Worm (Caenorhabditis elegans): ENCODE results near the gene K07H8.5.
A peak's percentile ranks its signal among the peaks of the same experiment; 100 is the strongest.

K07H8.5 gene

DNA sequence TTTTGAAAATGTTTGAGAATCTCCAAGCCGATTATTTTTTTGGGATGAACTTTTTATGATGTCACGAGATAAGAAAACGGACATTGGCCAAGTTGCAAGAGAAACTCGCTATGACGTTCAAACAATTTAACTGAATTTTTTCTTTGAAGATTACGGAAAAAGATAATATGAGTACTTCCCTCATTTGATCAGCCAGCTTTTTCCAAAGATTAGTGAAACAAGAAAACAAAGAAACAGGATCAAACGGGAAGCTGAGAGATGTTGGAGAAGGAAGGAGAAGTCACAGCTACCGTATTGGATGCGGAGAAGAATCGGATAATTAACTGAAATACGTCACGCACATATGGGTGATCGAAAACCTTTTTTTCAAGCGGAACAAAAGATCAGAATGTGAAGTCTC lies 13.9 kb upstream of the K07H8.5 start:
- TF ChIP-seq unc-130 (GFP tag; optimal IDR thresholded peaks at IDR 0.05) (no peak), lsl-1 (GFP tag; optimal IDR thresholded peaks at IDR 0.05) (no peak), lin-26 (GFP tag; IDR thresholded peaks at IDR 0.05) (no peak), bed-1 (GFP tag; IDR thresholded peaks at IDR 0.05) (no peak), nfyb-1 (GFP tag; IDR thresholded peaks at IDR 0.05) (no peak), rpc-1 (optimal IDR thresholded peaks at IDR 0.05) (no peak), rpc-1 (tag; optimal IDR thresholded peaks at IDR 0.05) (no peak), C17E4.6 (GFP tag; IDR thresholded peaks at IDR 0.05) (no peak), nhr-90 (tag; optimal IDR thresholded peaks at IDR 0.05) (no peak), zim-3 (tag; optimal IDR thresholded peaks at IDR 0.05) (no peak), ztf-22 (GFP tag; optimal IDR thresholded peaks at IDR 0.05) (no peak), lin-54 (GFP tag; optimal IDR thresholded peaks at IDR 0.05) (no peak)

DNA sequence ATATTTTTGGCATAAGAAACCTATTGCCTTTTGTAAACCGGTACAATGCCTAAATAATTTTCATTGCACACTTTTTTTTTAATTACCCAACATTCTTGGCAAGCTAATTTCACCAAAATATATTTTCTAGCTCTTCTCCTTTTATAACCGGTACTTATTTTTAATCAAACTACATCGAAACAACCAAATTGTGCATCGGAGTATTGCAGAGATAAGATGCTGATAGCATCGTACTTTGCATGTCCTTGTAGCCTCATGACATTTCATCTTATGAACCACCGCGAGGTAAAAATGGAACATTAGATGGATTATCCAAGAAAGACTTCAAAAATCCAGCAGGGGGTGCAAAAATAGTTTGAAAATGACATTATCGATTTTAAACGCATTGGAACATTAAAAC lies 12.9 kb upstream of the K07H8.5 start:
- peak; percentile 22 for TF ChIP-seq nhr-80 (tag; optimal IDR thresholded peaks at IDR 0.05)
- no peak for TF ChIP-seq F39B2.1 (GFP tag; IDR thresholded peaks at IDR 0.05)
- TF ChIP-seq madf-6 (GFP tag; IDR thresholded peaks at IDR 0.05), result no peak
- no peak for TF ChIP-seq egl-18 (GFP tag; IDR thresholded peaks at IDR 0.05)
- no peak for TF ChIP-seq ztf-6 (GFP tag; IDR thresholded peaks at IDR 0.05)

DNA sequence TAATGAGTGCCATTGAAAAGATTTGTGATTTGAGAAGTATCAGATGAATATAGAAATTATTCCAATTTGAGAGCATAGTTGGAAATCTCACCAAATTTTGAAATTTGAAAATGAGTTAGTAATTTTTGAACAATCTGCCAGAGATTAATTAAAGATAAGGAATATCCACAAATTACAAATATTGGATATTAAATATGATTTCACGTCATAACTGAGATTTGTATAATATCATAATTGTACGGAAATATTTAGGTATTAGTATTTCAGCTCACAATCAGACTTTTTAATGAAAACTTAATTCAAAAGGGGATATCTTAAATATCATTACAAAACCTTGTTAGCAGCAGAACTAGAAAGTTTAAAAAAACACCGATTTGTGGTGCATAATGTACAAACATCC lies 8.2 kb upstream of the K07H8.5 start, which contains the start of gene K07H8.7:
K07H8.7 (minus strand) TSS at position 101 of the 400 bp plus-strand sequence.
- no peak for TF ChIP-seq F49E8.2 (tag; optimal IDR thresholded peaks at IDR 0.05; ENCODE audit: insufficient read depth)
- no peak for TF ChIP-seq snpc-1.3 (tag; optimal IDR thresholded peaks at IDR 0.05; ENCODE audit: insufficient read depth)
- no peak for TF ChIP-seq sptf-2 (GFP tag; optimal IDR thresholded peaks at IDR 0.05)
- no peak for TF ChIP-seq Y56A3A.18 (GFP tag; IDR thresholded peaks at IDR 0.05)
- no peak for TF ChIP-seq somi-1 (GFP tag; optimal IDR thresholded peaks at IDR 0.05)
- no peak for TF ChIP-seq F39B2.1 (GFP tag; IDR thresholded peaks at IDR 0.05)
- TF ChIP-seq pbrm-1 (GFP tag; IDR thresholded peaks at IDR 0.05), result no peak
- no peak for TF ChIP-seq him-1 (tag; optimal IDR thresholded peaks at IDR 0.05)

DNA sequence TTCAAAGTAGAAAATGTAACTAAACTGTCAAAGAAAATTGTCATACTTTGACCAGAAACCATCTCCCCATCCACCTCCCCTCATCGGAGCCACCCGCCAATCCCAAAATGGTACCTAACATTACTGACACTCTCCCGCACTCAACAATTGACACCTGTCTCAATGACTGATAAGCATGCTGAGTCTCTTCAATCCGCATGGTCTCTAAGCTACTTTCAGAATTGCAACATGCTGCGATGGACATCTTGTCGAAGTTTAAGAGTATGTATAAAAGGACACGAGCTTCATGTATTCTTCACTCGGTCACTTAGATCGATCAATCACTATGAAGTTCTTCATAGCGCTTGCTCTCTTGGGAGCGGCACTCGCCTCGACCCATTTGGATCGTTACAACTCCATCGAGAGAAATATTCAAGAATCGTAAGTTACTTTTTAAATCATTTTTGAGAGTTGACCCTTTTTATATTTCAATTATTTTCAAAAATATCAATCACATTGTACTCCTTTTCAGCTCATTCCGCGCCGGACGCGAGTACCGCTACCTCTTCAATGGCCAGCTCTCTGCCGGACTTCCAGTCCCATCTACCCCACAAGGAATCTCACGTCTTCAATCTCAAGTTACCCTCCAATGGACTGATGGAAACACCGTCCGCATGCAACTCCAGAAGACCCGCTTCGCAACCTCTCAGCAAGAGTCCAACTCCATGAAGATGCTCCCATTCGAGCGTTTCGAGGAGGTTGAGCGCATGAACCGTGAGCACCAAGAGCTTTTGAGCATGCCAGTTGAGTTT lies 7.1 kb upstream of the K07H8.5 start, which contains the start of gene vit-6:
vit-6 (plus strand) TSS at position 310 of the 791 bp plus-strand sequence.
- TF ChIP-seq Y56A3A.18 (GFP tag; IDR thresholded peaks at IDR 0.05) (peak; percentile 66), Y95B8A.8 (GFP tag; IDR thresholded peaks at IDR 0.05) (0 out of 2 replicates have a peak, but pooled peaks have one; percentile 27), pbrm-1 (GFP tag; IDR thresholded peaks at IDR 0.05) (0 out of 2 replicates have a peak, but pooled peaks have one; percentile 10), let-526 (GFP tag; IDR thresholded peaks at IDR 0.05) (0 out of 2 replicates have a peak, but pooled peaks have one; percentile 44), fkh-3 (tag; optimal IDR thresholded peaks at IDR 0.05) (peak; percentile 24), unc-62 (GFP tag; optimal IDR thresholded peaks at IDR 0.05) (peak; percentile 91), ets-4 (GFP tag; optimal IDR thresholded peaks at IDR 0.05) (peak; percentile 6), ztf-22 (GFP tag; optimal IDR thresholded peaks at IDR 0.05) (peak; percentile 8), egrh-3 (GFP tag; IDR thresholded peaks at IDR 0.05) (no peak), ZK185.1 (tag; optimal IDR thresholded peaks at IDR 0.05; ENCODE audit: poor library complexity, severe bottlenecking) (peak; percentile 30), nhr-27 (tag; optimal IDR thresholded peaks at IDR 0.05) (no peak), dpff-1 (tag; optimal IDR thresholded peaks at IDR 0.05) (peak; percentile 45), hmg-1.2 (GFP tag; IDR thresholded peaks at IDR 0.05) (peak; percentile 37; the same call in 1 of the 2 replicates), pha-4 (tag; optimal IDR thresholded peaks at IDR 0.05) (no peak), aptf-3 (GFP tag; IDR thresholded peaks at IDR 0.05) (no peak), cebp-2 (GFP tag; IDR thresholded peaks at IDR 0.05) (0 out of 2 replicates have a peak, but pooled peaks have one; percentile 36), B0336.3 (GFP tag; IDR thresholded peaks at IDR 0.05) (peak; percentile 63), lin-40 (tag; optimal IDR thresholded peaks at IDR 0.05) (peak; percentile 15), attf-6 (GFP tag; IDR thresholded peaks at IDR 0.05) (peak; percentile 30; the same call in 1 of the 2 replicates), nfyb-1 (GFP tag; IDR thresholded peaks at IDR 0.05) (no peak), lin-26 (GFP tag; IDR thresholded peaks at IDR 0.05) (no peak), nhr-80 (tag; optimal IDR thresholded peaks at IDR 0.05) (peak; percentile 82), madf-10 (tag; optimal IDR thresholded peaks at IDR 0.05) (peak; percentile 39), sea-2 (GFP tag; IDR thresholded peaks at IDR 0.05) (0 out of 2 replicates have a peak, but pooled peaks have one; percentile 12), F52B5.7 (tag; optimal IDR thresholded peaks at IDR 0.05) (peak; percentile 63)

All from whole organism, young adult.